Fruit fly (Drosophila melanogaster) whole organism, embryonic: Measurements from ENCODE around the gene Spt6.

Experiments used
- Ada2b ChIP-seq: fragments of 200-800 bp; sonication (Bioruptor generic); IDR thresholded peaks from 2 replicates; pipeline ENCODE4 v1.3.6; 2022; ENCODE audit warnings: missing biosample characterization, missing genetic modification characterization
- CG10979 ChIP-seq: fragments of 200-800 bp; sonication (Bioruptor generic); optimal IDR thresholded peaks from 2 replicates; lab custom pipeline; 2018; ENCODE audit warnings: missing biosample characterization, mild to moderate bottlenecking, missing genetic modification characterization, moderate library complexity
- CG11085 ChIP-seq: fragments of 200-800 bp; sonication (Bioruptor generic); IDR thresholded peaks from 2 replicates; pipeline ENCODE4 v1.3.6; 2022; ENCODE audit warnings: missing biosample characterization, missing genetic modification characterization
- CG11504 ChIP-seq: fragments of 200-800 bp; sonication (Bioruptor generic); optimal IDR thresholded peaks from 3 replicates; lab custom pipeline; 2019; ENCODE audit warnings: missing biosample characterization, mild to moderate bottlenecking, missing genetic modification characterization, moderate library complexity
- CG13624 ChIP-seq: fragments of 200-800 bp; sonication (Bioruptor generic); optimal IDR thresholded peaks from 2 replicates; lab custom pipeline; 2016; ENCODE audit warnings: missing biosample characterization, missing genetic modification characterization
- CG14667 ChIP-seq: fragments of 200-800 bp; sonication (Bioruptor generic); IDR thresholded peaks from 2 replicates; pipeline ENCODE4 v1.3.6; 2022; ENCODE audit warnings: missing biosample characterization, missing genetic modification characterization
- CG15269 ChIP-seq: fragments of 200-800 bp; sonication (Bioruptor generic); optimal IDR thresholded peaks from 2 replicates; lab custom pipeline; 2018; ENCODE audit warnings: missing biosample characterization, mild to moderate bottlenecking, missing genetic modification characterization, moderate library complexity
- CG17361 ChIP-seq: fragments of 200-800 bp; sonication (Bioruptor generic); IDR thresholded peaks from 3 replicates; pipeline ENCODE4 v1.3.6; 2022; ENCODE audit warnings: missing biosample characterization, missing genetic modification characterization
- CG17612 ChIP-seq: fragments of 200-800 bp; sonication (Bioruptor generic); IDR thresholded peaks from 2 replicates; pipeline ENCODE4 v1.3.6; 2022; ENCODE audit warnings: missing biosample characterization, missing genetic modification characterization
- CG18764 ChIP-seq: fragments of 200-800 bp; sonication (Bioruptor generic); optimal IDR thresholded peaks from 3 replicates; lab custom pipeline; 2016; ENCODE audit warnings: missing biosample characterization, missing genetic modification characterization
- CG2120 ChIP-seq: fragments of 200-800 bp; sonication (Bioruptor generic); optimal IDR thresholded peaks from 3 replicates; lab custom pipeline; 2016; ENCODE audit warnings: missing biosample characterization, missing genetic modification characterization
- CG31365 ChIP-seq: fragments of 200-800 bp; sonication (Bioruptor generic); optimal IDR thresholded peaks from 2 replicates; lab custom pipeline; 2018; ENCODE audit warnings: missing biosample characterization, mild to moderate bottlenecking, missing genetic modification characterization
- CG3163 ChIP-seq: fragments of 200-800 bp; sonication (Bioruptor generic); optimal IDR thresholded peaks from 3 replicates; lab custom pipeline; 2016; ENCODE audit warnings: missing biosample characterization, missing genetic modification characterization
- CG6854 ChIP-seq: fragments of 200-800 bp; sonication (Bioruptor generic); optimal IDR thresholded peaks from 3 replicates; lab custom pipeline; 2017; ENCODE audit warnings: missing biosample characterization, mild to moderate bottlenecking, missing genetic modification characterization
- CG7556 ChIP-seq: fragments of 200-800 bp; sonication (Bioruptor generic); optimal IDR thresholded peaks from 2 replicates; lab custom pipeline; 2017; ENCODE audit warnings: missing biosample characterization, mild to moderate bottlenecking, missing genetic modification characterization
- CG9876 ChIP-seq: fragments of 200-800 bp; sonication (Bioruptor generic); optimal IDR thresholded peaks from 2 replicates; lab custom pipeline; 2016; ENCODE audit warnings: missing biosample characterization, missing genetic modification characterization
- CrebB ChIP-seq: fragments of 200-800 bp; sonication (Bioruptor generic); optimal IDR thresholded peaks from 3 replicates; lab custom pipeline; 2018; ENCODE audit warnings: missing biosample characterization, mild to moderate bottlenecking, missing genetic modification characterization
- D19A ChIP-seq: fragments of 200-800 bp; optimal IDR thresholded peaks from 3 replicates; lab custom pipeline; 2019; ENCODE audit warnings: missing biosample characterization, mild to moderate bottlenecking, missing genetic modification characterization, moderate library complexity
- Dbx ChIP-seq: fragments of 200-800 bp; sonication (Bioruptor generic); IDR thresholded peaks from 3 replicates; pipeline ENCODE4 v1.3.6; 2022; ENCODE audit warnings: missing biosample characterization, missing genetic modification characterization
- Dref ChIP-seq: fragments of 200-800 bp; sonication (Bioruptor generic); IDR thresholded peaks from 2 replicates; pipeline ENCODE4 v1.3.6; 2022; ENCODE audit warnings: missing biosample characterization, missing genetic modification characterization
- H15 ChIP-seq: fragments of 200-800 bp; sonication (Bioruptor generic); IDR thresholded peaks from 3 replicates; pipeline ENCODE4 v1.3.6; 2022; ENCODE audit warnings: missing biosample characterization, missing genetic modification characterization
- HLH3B ChIP-seq: fragments of 200-800 bp; sonication (Bioruptor generic); IDR thresholded peaks from 2 replicates; pipeline ENCODE4 v1.3.6; 2022; ENCODE audit warnings: missing biosample characterization, missing genetic modification characterization
- Hr51 ChIP-seq, 2 experiments: fragments of 200-800 bp; sonication (Bioruptor generic); optimal IDR thresholded peaks; 2 replicates in 1 of 2; 3 replicates in 1 of 2; lab custom pipeline; 2016 to 2018; ENCODE audit warnings: missing biosample characterization in 2 of 2, missing genetic modification characterization in 2 of 2, mild to moderate bottlenecking in 1 of 2, moderate library complexity in 1 of 2
- Lhr ChIP-seq: fragments of 200-800 bp; sonication (Bioruptor generic); optimal IDR thresholded peaks from 3 replicates; lab custom pipeline; 2017; ENCODE audit warnings: mild to moderate bottlenecking, missing biosample characterization, missing genetic modification reagents, missing genetic modification characterization
- Med ChIP-seq: fragments of 200-800 bp; sonication (Bioruptor generic); peaks from one replicate; lab custom pipeline; 2016; ENCODE audit warnings: missing biosample characterization, missing genetic modification characterization, mild to moderate bottlenecking, inconsistent platforms, moderate library complexity
- Mrtf ChIP-seq: fragments of 200-800 bp; sonication (Bioruptor generic); IDR thresholded peaks from 3 replicates; pipeline ENCODE4 v1.3.6; 2022; ENCODE audit warnings: missing biosample characterization, missing genetic modification characterization
- Rx ChIP-seq: fragments of 200-800 bp; sonication (Bioruptor generic); IDR thresholded peaks from 2 replicates; pipeline ENCODE4 v1.3.6; 2022; ENCODE audit warnings: missing biosample characterization, missing genetic modification characterization
- Scr ChIP-seq: fragments of 200-800 bp; sonication (Bioruptor generic); IDR thresholded peaks from 2 replicates; pipeline ENCODE4 v1.3.6; 2022; ENCODE audit warnings: missing biosample characterization, missing genetic modification characterization; ENCODE audit not compliant: partially characterized antibody
- TFAM ChIP-seq: fragments of 200-800 bp; sonication (Bioruptor generic); optimal IDR thresholded peaks from 2 replicates; lab custom pipeline; 2017; ENCODE audit warnings: missing biosample characterization, missing genetic modification characterization, inconsistent platforms
- bab2 ChIP-seq: fragments of 200-800 bp; sonication (Bioruptor generic); optimal IDR thresholded peaks from 2 replicates; lab custom pipeline; 2016; ENCODE audit warnings: missing biosample characterization, missing genetic modification characterization
- cato ChIP-seq: fragments of 200-800 bp; sonication (Bioruptor generic); optimal IDR thresholded peaks from 2 replicates; lab custom pipeline; 2016; ENCODE audit warnings: missing biosample characterization, missing genetic modification characterization, borderline replicate concordance
- chif ChIP-seq, 2 experiments: fragments of 200-800 bp; sonication (Bioruptor generic); optimal IDR thresholded peaks; 3 replicates each; lab custom pipeline; 2016; ENCODE audit warnings: missing biosample characterization in 2 of 2, missing genetic modification characterization in 2 of 2
- dati ChIP-seq: fragments of 200-800 bp; sonication (Bioruptor generic); IDR thresholded peaks from 2 replicates; pipeline ENCODE4 v1.3.6; 2022; ENCODE audit warnings: missing biosample characterization, missing genetic modification characterization
- disco-r ChIP-seq: fragments of 200-800 bp; sonication (Bioruptor generic); optimal IDR thresholded peaks from 2 replicates; lab custom pipeline; 2016; ENCODE audit warnings: missing biosample characterization, missing genetic modification characterization
- dmrt99B ChIP-seq: fragments of 200-800 bp; sonication (Bioruptor generic); optimal IDR thresholded peaks from 2 replicates; lab custom pipeline; 2018; ENCODE audit warnings: missing biosample characterization, mild to moderate bottlenecking, missing genetic modification characterization, moderate library complexity
- emc ChIP-seq: fragments of 200-800 bp; sonication (Bioruptor generic); optimal IDR thresholded peaks from 2 replicates; lab custom pipeline; 2016; ENCODE audit warnings: missing biosample characterization, missing genetic modification characterization
- exex ChIP-seq: fragments of 200-800 bp; sonication (Bioruptor generic); optimal IDR thresholded peaks from 4 replicates; lab custom pipeline; 2018; ENCODE audit warnings: missing biosample characterization, mild to moderate bottlenecking, missing genetic modification characterization, moderate library complexity
- grn ChIP-seq: fragments of 200-800 bp; sonication (Bioruptor generic); optimal IDR thresholded peaks from 3 replicates; lab custom pipeline; 2017; ENCODE audit warnings: missing biosample characterization, missing genetic modification characterization
- pb ChIP-seq: fragments of 200-800 bp; sonication (Bioruptor generic); optimal IDR thresholded peaks from 3 replicates; lab custom pipeline; 2016; ENCODE audit warnings: missing biosample characterization, missing genetic modification characterization
- pita ChIP-seq: fragments of 200-800 bp; sonication (Bioruptor generic); optimal IDR thresholded peaks from 2 replicates; lab custom pipeline; 2017; ENCODE audit warnings: missing biosample characterization, mild to moderate bottlenecking, missing genetic modification characterization
- pros ChIP-seq: fragments of 200-800 bp; sonication (Bioruptor generic); optimal IDR thresholded peaks from 3 replicates; lab custom pipeline; 2019; ENCODE audit warnings: missing biosample characterization, mild to moderate bottlenecking, missing genetic modification characterization, moderate library complexity
- ranshi ChIP-seq: fragments of 200-800 bp; sonication (Bioruptor generic); IDR thresholded peaks from 2 replicates; pipeline ENCODE4 v1.3.6; 2022; ENCODE audit warnings: missing biosample characterization, missing genetic modification characterization
- ro ChIP-seq: fragments of 200-800 bp; sonication (Bioruptor generic); IDR thresholded peaks from 2 replicates; pipeline ENCODE4 v1.3.6; 2022; ENCODE audit warnings: missing biosample characterization, missing genetic modification characterization
- seq ChIP-seq: fragments of 200-800 bp; sonication (Bioruptor generic); IDR thresholded peaks from 2 replicates; pipeline ENCODE4 v1.3.6; 2022; ENCODE audit warnings: missing biosample characterization, missing genetic modification characterization
- sim ChIP-seq: fragments of 200-800 bp; sonication (Bioruptor generic); IDR thresholded peaks from 2 replicates; pipeline ENCODE4 v1.3.6; 2022; ENCODE audit warnings: missing biosample characterization, missing genetic modification characterization
- sisA ChIP-seq: fragments of 200-800 bp; sonication (Bioruptor generic); IDR thresholded peaks from 2 replicates; pipeline ENCODE4 v1.3.6; 2022; ENCODE audit warnings: missing biosample characterization, missing genetic modification characterization
- sr ChIP-seq: fragments of 200-800 bp; sonication (Bioruptor generic); IDR thresholded peaks from 3 replicates; pipeline ENCODE4 v1.3.6; 2022; ENCODE audit warnings: missing biosample characterization, missing genetic modification characterization
- z ChIP-seq: fragments of 200-800 bp; sonication (Bioruptor generic); IDR thresholded peaks from 3 replicates; pipeline ENCODE4 v1.3.6; 2022; ENCODE audit warnings: missing biosample characterization, missing genetic modification characterization

Spt6 gene

DNA sequence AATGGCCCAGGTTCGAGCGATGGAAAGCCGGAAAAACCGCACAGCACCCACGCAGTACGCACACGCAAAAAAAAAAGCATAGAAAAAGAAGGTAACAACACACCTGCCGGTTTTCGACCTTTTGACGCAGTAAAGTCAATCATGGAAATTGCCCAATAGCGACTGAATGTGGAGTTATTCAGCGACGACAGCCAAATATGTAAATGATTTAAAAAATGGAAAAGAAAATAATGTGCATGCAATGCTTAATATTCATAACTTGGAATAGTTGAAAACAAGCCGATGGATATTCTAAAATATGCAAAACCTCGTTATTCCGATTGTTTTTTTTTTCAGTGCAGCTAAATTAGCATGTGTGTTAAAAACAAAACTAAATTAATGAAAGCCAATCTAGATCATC is 35.6 kb downstream of the Spt6 start (continued):
- TF ChIP-seq pita (GFP tag; lab: Kevin White, UChicago) (no peak), CG11085 (GFP tag; lab: Robert Waterston, UW) (no peak), CG17612 (GFP tag; lab: Robert Waterston, UW) (no peak), Lhr (no peak), sr (GFP tag; lab: Robert Waterston, UW) (peak; percentile 54; the same call in 1 of the 3 replicates), CG9876 (GFP tag; lab: Kevin White, UChicago) (no peak), disco-r (GFP tag; lab: Kevin White, UChicago) (no peak), seq (GFP tag; lab: Robert Waterston, UW) (no peak), CG13624 (GFP tag; lab: Kevin White, UChicago) (no peak), CG7556 (GFP tag; lab: Kevin White, UChicago) (no peak), pb (GFP tag; lab: Kevin White, UChicago) (no peak), Ada2b (no peak), CG31365 (tag; lab: Kevin White, UChicago) (no peak), ro (GFP tag; lab: Robert Waterston, UW) (no peak), CG2120 (GFP tag; lab: Kevin White, UChicago) (peak; percentile 20), grn (no peak), sisA (no peak), CG3163 (GFP tag; lab: Kevin White, UChicago) (no peak), dmrt99B (tag; lab: Kevin White, UChicago) (no peak), CG17361 (GFP tag; lab: Robert Waterston, UW) (no peak), HLH3B (GFP tag; lab: Robert Waterston, UW) (no peak), dati (GFP tag; lab: Robert Waterston, UW) (no peak), Mrtf (GFP tag; lab: Robert Waterston, UW) (no peak), Rx (no peak), CG18764 (no peak), pros (GFP tag; lab: Kevin White, UChicago) (no peak), CG10979 (tag; lab: Kevin White, UChicago) (no peak), CG6854 (GFP tag; lab: Kevin White, UChicago) (no peak), D19A (tag; lab: Kevin White, UChicago) (no peak), cato (GFP tag; lab: Kevin White, UChicago) (no peak), CG14667 (GFP tag; lab: Robert Waterston, UW) (no peak), z (GFP tag; lab: Robert Waterston, UW) (no peak), CG11504 (tag; lab: Kevin White, UChicago) (peak; percentile 29), Dref (no peak), Med (GFP tag; lab: Kevin White, UChicago) (peak; percentile 37), Scr (no peak), bab2 (GFP tag; lab: Kevin White, UChicago) (no peak), H15 (no peak), emc (no peak), sim (GFP tag; lab: Robert Waterston, UW) (no peak), TFAM (no peak), Hr51 (GFP tag; optimal IDR thresholded peaks at IDR 0.05; lab: Kevin White, UChicago) (peak in 1 of 2 experiments; percentile 20), CrebB (no peak), Dbx (GFP tag; lab: Robert Waterston, UW) (no peak), exex (tag; lab: Kevin White, UChicago) (no peak), CG15269 (peak; percentile 2), ranshi (GFP tag; lab: Robert Waterston, UW) (no peak), chif (GFP tag; optimal IDR thresholded peaks at IDR 0.05; lab: Kevin White, UChicago) (no peak)
